Fruit fly (Drosophila melanogaster): Measurements from ENCODE around the gene CG6287.

dm6 chr2L:11169904-11170303 is 14.4 kb upstream of the CG6287 start:
- TF ChIP-seq CG8478 (optimal IDR thresholded peaks at IDR 0.05), result no peak
- TF ChIP-seq CTCF (optimal IDR thresholded peaks at IDR 0.05), result no peak

Measured in S2 (cell line).